Worm (Caenorhabditis elegans) whole organism, L1 larva: ENCODE results near the gene C05C12.5.

Experiments used
- C04F5.9 ChIP-seq: sonication (generic microtip); optimal IDR thresholded peaks from 2 replicates; lab custom pipeline; 2016; ENCODE audit warnings: missing genetic modification characterization, missing compliant biosample characterization
- C16A3.4 ChIP-seq: fragments of 150-350 bp; optimal IDR thresholded peaks from 2 replicates; lab custom pipeline; 2014; ENCODE audit warnings: missing biosample characterization, missing genetic modification characterization
- C34B4.2 ChIP-seq: sonication (generic microtip); optimal IDR thresholded peaks from 2 replicates; lab custom pipeline; 2017; ENCODE audit warnings: mild to moderate bottlenecking, missing genetic modification characterization, missing compliant biosample characterization
- Y116A8C.19 ChIP-seq: sonication (generic microtip); optimal IDR thresholded peaks from 2 replicates; lab custom pipeline; 2016; ENCODE audit warnings: missing compliant biosample characterization, missing genetic modification characterization, borderline replicate concordance
- aly-2 ChIP-seq: fragments of 150-350 bp; optimal IDR thresholded peaks from 2 replicates; lab custom pipeline; 2014; ENCODE audit warnings: missing biosample characterization, missing genetic modification characterization
- ama-1 ChIP-seq: fragments of 150-350 bp; optimal IDR thresholded peaks from 2 replicates; lab custom pipeline; 2014
- blmp-1 ChIP-seq: fragments of 150-350 bp; optimal IDR thresholded peaks from 2 replicates; lab custom pipeline; 2014; ENCODE audit warnings: missing biosample characterization, missing genetic modification characterization
- ceh-63 ChIP-seq: fragments of 200-800 bp; sonication (Bioruptor generic); optimal IDR thresholded peaks from 2 replicates; lab custom pipeline; 2018; ENCODE audit warnings: mild to moderate bottlenecking, missing genetic modification characterization, missing compliant biosample characterization
- ceh-82 ChIP-seq, 3 experiments: fragments of 150-350 bp in 1 of 3; sonication (generic microtip) in 2 of 3; optimal IDR thresholded peaks; 2 replicates each; lab custom pipeline; 2014 to 2017; ENCODE audit warnings: missing biosample characterization in 3 of 3, missing genetic modification characterization in 3 of 3
- dpl-1 ChIP-seq, 3 experiments: fragments of 150-350 bp in 2 of 3; sonication (generic microtip) in 1 of 3; optimal IDR thresholded peaks; 2 replicates each; lab custom pipeline; 2014 to 2017; ENCODE audit warnings: missing biosample characterization in 3 of 3, missing genetic modification characterization in 3 of 3, missing genetic modification reagents in 3 of 3
- dsc-1 ChIP-seq: sonication (generic microtip); optimal IDR thresholded peaks from 2 replicates; lab custom pipeline; 2016; ENCODE audit warnings: mild to moderate bottlenecking, missing genetic modification characterization, missing compliant biosample characterization
- efl-1 ChIP-seq, 4 experiments: fragments of 150-350 bp; optimal IDR thresholded peaks in 3 of 4; peaks in 1 of 4; 1 replicate in 1 of 4; 2 replicates in 3 of 4; lab custom pipeline; 2014; ENCODE audit warnings: missing biosample characterization in 2 of 4, missing genetic modification characterization in 2 of 4, missing genetic modification reagents in 2 of 4
- efl-3 ChIP-seq: fragments of 200-800 bp; sonication (Bioruptor generic); optimal IDR thresholded peaks from 2 replicates; lab custom pipeline; 2018; ENCODE audit warnings: mild to moderate bottlenecking, missing genetic modification characterization, missing compliant biosample characterization
- egl-27 ChIP-seq, 2 experiments: fragments of 150-350 bp in 1 of 2; sonication (generic microtip); optimal IDR thresholded peaks; 3 replicates each; lab custom pipeline; 2017 to 2018; ENCODE audit warnings: missing biosample characterization in 2 of 2, missing genetic modification characterization in 2 of 2, missing genetic modification reagents in 2 of 2
- elt-2 ChIP-seq: sonication (generic microtip); optimal IDR thresholded peaks from 2 replicates; lab custom pipeline; 2016; ENCODE audit warnings: missing genetic modification characterization, mild to moderate bottlenecking, inconsistent platforms, missing compliant biosample characterization, missing genetic modification reagents
- fkh-10 ChIP-seq: sonication (generic microtip); optimal IDR thresholded peaks from 2 replicates; lab custom pipeline; 2017; ENCODE audit warnings: missing biosample characterization, missing genetic modification reagents, missing genetic modification characterization
- lin-14 ChIP-seq: fragments of 200-800 bp; sonication (Bioruptor generic); optimal IDR thresholded peaks from 2 replicates; lab custom pipeline; 2018; ENCODE audit warnings: mild to moderate bottlenecking, missing genetic modification characterization, moderate library complexity, missing compliant biosample characterization
- lin-15B ChIP-seq: fragments of 150-350 bp; sonication (generic microtip); optimal IDR thresholded peaks from 3 replicates; lab custom pipeline; 2014; ENCODE audit warnings: missing biosample characterization, missing genetic modification characterization
- lin-35 ChIP-seq, 2 experiments: fragments of 150-350 bp; optimal IDR thresholded peaks; 2 replicates each; lab custom pipeline; 2014; ENCODE audit warnings: missing biosample characterization in 2 of 2, missing genetic modification characterization in 2 of 2, missing genetic modification reagents in 2 of 2
- lir-3 ChIP-seq: sonication (generic microtip); optimal IDR thresholded peaks from 2 replicates; lab custom pipeline; 2016; ENCODE audit warnings: mild to moderate bottlenecking, missing genetic modification characterization, moderate library complexity, missing compliant biosample characterization; ENCODE audit not compliant: poor library complexity
- lsy-2 ChIP-seq, 2 experiments: fragments of 150-350 bp; optimal IDR thresholded peaks; 2 replicates each; lab custom pipeline; 2014; ENCODE audit warnings: missing biosample characterization in 2 of 2, missing genetic modification characterization in 2 of 2
- mdl-1 ChIP-seq, 2 experiments: fragments of 150-350 bp; optimal IDR thresholded peaks; 2 replicates each; lab custom pipeline; 2014 to 2017; ENCODE audit warnings: missing biosample characterization in 2 of 2, missing genetic modification characterization in 2 of 2, inconsistent platforms in 1 of 2
- mep-1 ChIP-seq: fragments of 150-350 bp; optimal IDR thresholded peaks from 2 replicates; lab custom pipeline; 2014; ENCODE audit warnings: missing biosample characterization, missing genetic modification characterization
- nhr-11 ChIP-seq: fragments of 150-350 bp; optimal IDR thresholded peaks from 2 replicates; lab custom pipeline; 2014; ENCODE audit warnings: missing biosample characterization, missing genetic modification characterization
- nhr-12 ChIP-seq: sonication (generic microtip); optimal IDR thresholded peaks from 2 replicates; lab custom pipeline; 2017; ENCODE audit warnings: missing biosample characterization, missing genetic modification characterization
- nhr-47 ChIP-seq: sonication (generic microtip); optimal IDR thresholded peaks from 2 replicates; lab custom pipeline; 2016; ENCODE audit warnings: mild to moderate bottlenecking, missing genetic modification characterization, moderate library complexity, missing compliant biosample characterization
- nhr-71 ChIP-seq: sonication (generic microtip); optimal IDR thresholded peaks from 2 replicates; lab custom pipeline; 2016; ENCODE audit warnings: mild to moderate bottlenecking, missing genetic modification characterization, moderate library complexity, missing compliant biosample characterization
- nhr-90 ChIP-seq: sonication (generic microtip); optimal IDR thresholded peaks from 2 replicates; lab custom pipeline; 2016; ENCODE audit warnings: mild to moderate bottlenecking, missing genetic modification characterization, missing compliant biosample characterization; ENCODE audit not compliant: poor library complexity
- pax-3 ChIP-seq: fragments of 200-800 bp; sonication (Bioruptor generic); optimal IDR thresholded peaks from 2 replicates; lab custom pipeline; 2018; ENCODE audit warnings: mild to moderate bottlenecking, missing genetic modification characterization, moderate library complexity, missing compliant biosample characterization
- pqm-1 ChIP-seq: sonication (generic microtip); optimal IDR thresholded peaks from 3 replicates; lab custom pipeline; 2017; ENCODE audit warnings: missing biosample characterization, missing genetic modification characterization
- rnt-1 ChIP-seq: sonication (generic microtip); optimal IDR thresholded peaks from 2 replicates; lab custom pipeline; 2016; ENCODE audit warnings: mild to moderate bottlenecking, missing genetic modification characterization, moderate library complexity, missing compliant biosample characterization
- snpc-4 ChIP-seq: fragments of 150-350 bp; optimal IDR thresholded peaks from 2 replicates; lab custom pipeline; 2014; ENCODE audit warnings: missing biosample characterization, missing genetic modification characterization
- snu-23 ChIP-seq: sonication (generic microtip); optimal IDR thresholded peaks from 2 replicates; lab custom pipeline; 2016; ENCODE audit warnings: missing genetic modification characterization, missing compliant biosample characterization
- sptf-1 ChIP-seq: fragments of 150-350 bp; optimal IDR thresholded peaks from 2 replicates; lab custom pipeline; 2014; ENCODE audit warnings: missing biosample characterization, missing genetic modification characterization
- tbx-2 ChIP-seq: sonication (generic microtip); optimal IDR thresholded peaks from 2 replicates; lab custom pipeline; 2016; ENCODE audit warnings: missing genetic modification characterization, missing compliant biosample characterization
- unc-130 ChIP-seq: fragments of 150-350 bp; optimal IDR thresholded peaks from 2 replicates; lab custom pipeline; 2017; ENCODE audit warnings: missing biosample characterization, missing genetic modification characterization, inconsistent platforms
- unc-86 ChIP-seq: sonication (generic microtip); optimal IDR thresholded peaks from 2 replicates; lab custom pipeline; 2016; ENCODE audit warnings: missing genetic modification characterization, missing compliant biosample characterization
- unc-98 ChIP-seq: fragments of 200-800 bp; sonication (Bioruptor generic); IDR thresholded peaks from 2 replicates; pipeline ENCODE4 v1.3.6; 2022; ENCODE audit warnings: missing genetic modification characterization, missing compliant biosample characterization
- xbp-1 ChIP-seq: sonication (generic microtip); optimal IDR thresholded peaks from 2 replicates; lab custom pipeline; 2016; ENCODE audit warnings: missing genetic modification characterization, missing compliant biosample characterization
- zag-1 ChIP-seq: fragments of 150-350 bp; optimal IDR thresholded peaks from 2 replicates; lab custom pipeline; 2014; ENCODE audit warnings: missing biosample characterization, missing genetic modification characterization
- zip-4 ChIP-seq: fragments of 200-800 bp; sonication (Bioruptor generic); optimal IDR thresholded peaks from 2 replicates; lab custom pipeline; 2018; ENCODE audit warnings: mild to moderate bottlenecking, missing genetic modification characterization, moderate library complexity, missing compliant biosample characterization

Gene C05C12.5

DNA sequence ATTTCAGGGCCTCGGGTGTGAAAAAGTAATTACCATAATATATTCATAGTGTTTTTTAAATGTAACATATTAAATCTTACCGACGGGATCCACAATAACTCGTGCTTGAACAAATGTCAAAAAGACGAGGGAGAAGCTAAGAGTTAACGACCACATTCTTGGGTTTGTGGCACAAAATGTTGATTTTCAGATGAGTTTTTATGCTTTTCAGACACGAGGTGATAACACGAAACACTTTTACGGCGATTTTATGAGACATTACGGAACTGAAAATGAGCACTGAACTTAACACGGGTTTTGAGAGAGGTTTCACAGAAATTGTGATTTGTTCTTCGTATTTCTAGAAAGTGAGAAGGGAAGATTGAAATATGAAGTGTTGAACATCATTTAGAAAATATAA lies 45.6 kb upstream of the C05C12.5 start, which contains the start of gene B0035.13:
Gene B0035.13, minus strand, starts transcription at position 173 of the 400 bp plus-strand sequence.
- TF ChIP-seq elt-2 (peak; percentile 42), efl-3 (GFP tag; lab: Kevin White, UChicago) (no peak), efl-1 (optimal IDR thresholded peaks at IDR 0.05; lab: Kevin White, UChicago) (no peak), efl-1 (GFP tag; optimal IDR thresholded peaks at IDR 0.05 in 1 of 2; lab: Kevin White, UChicago) (peak in 1 of 2 experiments; percentile 19), unc-86 (tag; lab: Kevin White, UChicago) (no peak), xbp-1 (no peak), egl-27 (tag; optimal IDR thresholded peaks at IDR 0.05; lab: Kevin White, UChicago) (no peak), zag-1 (tag; lab: Kevin White, UChicago) (no peak), ceh-63 (GFP tag; lab: Kevin White, UChicago) (no peak), nhr-47 (no peak), Y116A8C.19 (no peak), fkh-10 (no peak)

DNA sequence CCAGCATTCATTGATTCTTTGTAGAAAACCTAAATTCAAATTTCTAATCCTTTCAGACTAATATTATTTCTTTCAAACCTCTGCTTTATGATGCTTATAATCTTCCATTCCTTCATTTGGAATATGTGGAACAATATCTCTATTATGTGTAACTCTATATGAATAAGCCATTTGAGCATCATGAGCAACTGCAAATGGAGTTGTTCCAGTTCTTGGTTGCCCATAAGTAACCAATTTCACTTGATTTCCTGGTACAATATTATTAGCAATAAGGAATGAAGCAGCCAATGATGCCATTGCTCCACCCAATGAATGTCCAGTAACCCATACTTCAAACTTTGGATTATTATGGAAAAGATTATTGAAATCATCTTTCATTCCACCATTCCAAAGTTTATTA lies 44.0 kb upstream of the C05C12.5 start:
- TF ChIP-seq efl-1 (optimal IDR thresholded peaks at IDR 0.05; lab: Kevin White, UChicago) (no peak), efl-1 (GFP tag; optimal IDR thresholded peaks at IDR 0.05 in 1 of 2; lab: Kevin White, UChicago) (peak in 1 of 2 experiments; percentile 67), efl-3 (GFP tag; lab: Kevin White, UChicago) (no peak), C34B4.2 (tag; lab: Kevin White, UChicago) (no peak), lin-15B (tag; lab: Kevin White, UChicago) (no peak), aly-2 (tag; lab: Kevin White, UChicago) (no peak), lir-3 (tag; lab: Kevin White, UChicago) (no peak), dsc-1 (tag; lab: Kevin White, UChicago) (peak; percentile 55), C04F5.9 (tag; lab: Kevin White, UChicago) (no peak), unc-98 (no peak), snpc-4 (tag; lab: Kevin White, UChicago) (no peak), tbx-2 (tag; lab: Kevin White, UChicago) (no peak)

DNA sequence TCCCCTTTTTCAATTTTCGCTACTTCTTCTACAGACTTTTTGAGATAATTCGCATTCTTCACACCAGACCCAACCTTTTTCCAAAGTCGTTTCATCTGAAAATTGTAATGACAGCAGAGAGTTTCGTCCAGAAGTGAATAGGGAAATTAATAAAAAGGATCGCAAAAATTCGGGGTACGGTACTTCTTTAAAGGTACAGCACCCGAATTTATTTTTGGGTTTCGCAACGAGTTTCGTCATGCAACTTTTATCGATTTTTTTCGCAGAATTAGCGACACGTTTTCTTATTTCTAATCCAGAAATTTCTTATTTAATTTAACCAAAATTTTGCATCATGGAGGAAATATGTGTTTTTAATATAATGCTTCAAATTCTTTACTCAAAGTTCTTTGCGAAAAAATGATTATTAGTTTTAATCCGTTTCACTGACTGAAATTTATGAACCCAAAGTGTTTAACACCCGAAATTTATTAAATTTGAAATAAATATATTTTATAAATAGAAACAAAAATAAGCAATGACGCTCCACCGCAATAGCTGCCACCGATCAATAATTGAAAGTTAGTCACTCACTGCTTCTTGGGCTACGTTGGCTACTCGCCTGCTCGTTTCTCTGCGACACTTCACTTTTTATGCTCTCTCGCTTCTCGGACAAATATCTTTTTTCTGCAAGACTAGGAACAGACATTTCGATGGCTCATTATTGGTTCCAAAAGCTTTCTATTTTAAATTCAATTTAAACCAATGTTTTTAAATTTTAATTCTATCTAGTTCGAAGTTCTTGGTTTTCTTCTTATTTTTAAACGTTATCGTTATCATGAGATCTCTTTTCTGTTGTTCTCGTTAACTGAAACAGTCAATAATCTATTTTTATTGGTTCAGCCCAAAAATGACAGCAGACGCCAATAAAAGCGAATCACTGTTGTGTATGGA lies 37.4 kb upstream of the C05C12.5 start, which contains the start of the genes B0035.15 and dnj-1:
Gene B0035.15, minus strand, starts transcription at position 99 of the 933 bp plus-strand sequence.
Gene dnj-1, plus strand, starts transcription at position 883 of the 933 bp plus-strand sequence.
- TF ChIP-seq snu-23 (GFP tag; lab: Kevin White, UChicago), result peak; percentile 30
- TF ChIP-seq dsc-1 (tag; lab: Kevin White, UChicago), result peak; percentile 60
- TF ChIP-seq aly-2 (tag; lab: Kevin White, UChicago), result no peak
- TF ChIP-seq nhr-12 (tag; lab: Kevin White, UChicago), result no peak
- no peak for TF ChIP-seq zip-4
- peak; percentile 21 to 23 for TF ChIP-seq lin-35 (GFP tag; optimal IDR thresholded peaks at IDR 0.05; lab: Kevin White, UChicago)
- peak; percentile 61 for TF ChIP-seq xbp-1
- TF ChIP-seq snpc-4 (tag; lab: Kevin White, UChicago), result peak; percentile 23
- TF ChIP-seq mep-1 (tag; lab: Kevin White, UChicago), result peak; percentile 37
- TF ChIP-seq C16A3.4, result peak; percentile 30
- no peak for TF ChIP-seq sptf-1 (tag; lab: Kevin White, UChicago)
- peak in 2 of 3 experiments; percentile 19 to 39 for TF ChIP-seq ceh-82 (tag; optimal IDR thresholded peaks at IDR 0.05; lab: Kevin White, UChicago)
- peak; percentile 17 to 30 for TF ChIP-seq efl-1 (optimal IDR thresholded peaks at IDR 0.05; lab: Kevin White, UChicago)
- TF ChIP-seq efl-1 (GFP tag; optimal IDR thresholded peaks at IDR 0.05 in 1 of 2; lab: Kevin White, UChicago), result peak; percentile 35 to 47
- peak; percentile 17 for TF ChIP-seq nhr-90 (tag; lab: Kevin White, UChicago)
- peak; percentile 43 to 57 for TF ChIP-seq lsy-2 (tag; optimal IDR thresholded peaks at IDR 0.05; lab: Kevin White, UChicago)
- TF ChIP-seq blmp-1 (tag; lab: Kevin White, UChicago), result peak; percentile 89
- TF ChIP-seq nhr-71, result peak; percentile 50
- TF ChIP-seq dpl-1 (GFP tag; optimal IDR thresholded peaks at IDR 0.05; lab: Kevin White, UChicago), result peak in 1 of 3 experiments; percentile 43
- peak in 1 of 2 experiments; percentile 12 for TF ChIP-seq mdl-1 (tag; optimal IDR thresholded peaks at IDR 0.05; lab: Kevin White, UChicago)
- TF ChIP-seq unc-130 (tag; lab: Kevin White, UChicago), result peak; percentile 16
- TF ChIP-seq pqm-1 (tag; lab: Kevin White, UChicago), result no peak
- TF ChIP-seq tbx-2 (tag; lab: Kevin White, UChicago), result peak; percentile 16
- no peak for TF ChIP-seq pax-3
- TF ChIP-seq nhr-11 (tag; lab: Kevin White, UChicago), result no peak
- no peak for TF ChIP-seq ama-1 (lab: Kevin White, UChicago)
- TF ChIP-seq rnt-1 (tag; lab: Kevin White, UChicago), result peak; percentile 32
- peak; percentile 78 for TF ChIP-seq lin-14
- TF ChIP-seq lin-15B (tag; lab: Kevin White, UChicago), result peak; percentile 26
- TF ChIP-seq, all 84 proteins: peak for 20
